Fruit fly (Drosophila melanogaster): Measurements from ENCODE around the gene CG3592.
A peak's percentile ranks its signal among the peaks of the same experiment; 100 is the strongest.

CG3592 gene

dm6 chrX:2914091-2914490, 20.8 kb upstream of the CG3592 start (continued):
- no peak for TF ChIP-seq CG13296 (GFP tag; optimal IDR thresholded peaks at IDR 0.05)
- TF ChIP-seq peb (GFP tag; IDR thresholded peaks at IDR 0.05) = no peak
- no peak for TF ChIP-seq CG7372 (GFP tag; IDR thresholded peaks at IDR 0.05)
- no peak for TF ChIP-seq ato (GFP tag; IDR thresholded peaks at IDR 0.05; ENCODE audit: partially characterized antibody)
- no peak for TF ChIP-seq lilli (GFP tag; optimal IDR thresholded peaks at IDR 0.05)
- TF ChIP-seq CG33557 (GFP tag; optimal IDR thresholded peaks at IDR 0.05) = no peak
- TF ChIP-seq Ptx1 (GFP tag; IDR thresholded peaks at IDR 0.05) = peak; percentile 22; the same call in 1 of the 2 replicates
- TF ChIP-seq ATbp (GFP tag; optimal IDR thresholded peaks at IDR 0.05) = no peak
- 0 out of 3 replicates have a peak, but pooled peaks have one; percentile 21 for TF ChIP-seq CG11456 (GFP tag; IDR thresholded peaks at IDR 0.05)
- TF ChIP-seq ro (GFP tag; IDR thresholded peaks at IDR 0.05) = no peak
- TF ChIP-seq Oli (tag; optimal IDR thresholded peaks at IDR 0.05) = no peak
- no peak for TF ChIP-seq CG10274 (GFP tag; optimal IDR thresholded peaks at IDR 0.05)
- TF ChIP-seq pzg (GFP tag; optimal IDR thresholded peaks at IDR 0.05) = no peak
- no peak for TF ChIP-seq usp (GFP tag; optimal IDR thresholded peaks at IDR 0.05)
- TF ChIP-seq vvl (GFP tag; IDR thresholded peaks at IDR 0.05) = 0 out of 2 replicates have a peak, but pooled peaks have one; percentile 11
- TF ChIP-seq pb (GFP tag; optimal IDR thresholded peaks at IDR 0.05) = no peak
- TF ChIP-seq Neu2 (GFP tag; optimal IDR thresholded peaks at IDR 0.05; ENCODE audit: borderline replicate concordance) = no peak
- no peak for TF ChIP-seq CG14860 (GFP tag; IDR thresholded peaks at IDR 0.05; ENCODE audit: partially characterized antibody)
- TF ChIP-seq wek (GFP tag; optimal IDR thresholded peaks at IDR 0.05) = no peak
- TF ChIP-seq CG12769 (tag; optimal IDR thresholded peaks at IDR 0.05) = no peak
- TF ChIP-seq grau (tag; optimal IDR thresholded peaks at IDR 0.05) = peak; percentile 12
- no peak for TF ChIP-seq CG2202 (tag; optimal IDR thresholded peaks at IDR 0.05)
- TF ChIP-seq kni (GFP tag; optimal IDR thresholded peaks at IDR 0.05) = no peak
- no peak for TF ChIP-seq HHEX (GFP tag; optimal IDR thresholded peaks at IDR 0.05)
- no peak for TF ChIP-seq odd (GFP tag; optimal IDR thresholded peaks at IDR 0.05)
- no peak for TF ChIP-seq Dip2 (GFP tag; IDR thresholded peaks at IDR 0.05)
- TF ChIP-seq CG14050 (GFP tag; IDR thresholded peaks at IDR 0.05) = no peak
- no peak for TF ChIP-seq chinmo (GFP tag; IDR thresholded peaks at IDR 0.05; ENCODE audit: partially characterized antibody)
- TF ChIP-seq CG6689 (GFP tag; IDR thresholded peaks at IDR 0.05) = 0 out of 2 replicates have a peak, but pooled peaks have one; percentile 16
- TF ChIP-seq CG18599 (GFP tag; optimal IDR thresholded peaks at IDR 0.05) = peak; percentile 63
- no peak for TF ChIP-seq shn (GFP tag; optimal IDR thresholded peaks at IDR 0.05)
- no peak for TF ChIP-seq CG4282 (GFP tag; optimal IDR thresholded peaks at IDR 0.05)
- no peak for TF ChIP-seq CG14441 (GFP tag; IDR thresholded peaks at IDR 0.05)
- TF ChIP-seq CG7839 (tag; optimal IDR thresholded peaks at IDR 0.05) = no peak
- no peak for TF ChIP-seq vnd (GFP tag; IDR thresholded peaks at IDR 0.05; ENCODE audit: partially characterized antibody)
- peak; percentile 5 for TF ChIP-seq CG2120 (GFP tag; optimal IDR thresholded peaks at IDR 0.05)
- no peak for TF ChIP-seq CG4617 (GFP tag; optimal IDR thresholded peaks at IDR 0.05; ENCODE audit: borderline replicate concordance)
- TF ChIP-seq sqz (GFP tag; optimal IDR thresholded peaks at IDR 0.05) = no peak
- TF ChIP-seq CG12236 (GFP tag; optimal IDR thresholded peaks at IDR 0.05) = no peak
- peak; percentile 2 for TF ChIP-seq Fer1 (GFP tag; optimal IDR thresholded peaks at IDR 0.05)
- no peak for TF ChIP-seq CrebB (tag; optimal IDR thresholded peaks at IDR 0.05)
- TF ChIP-seq CG32532 (GFP tag; IDR thresholded peaks at IDR 0.05) = peak; percentile 45
- TF ChIP-seq CG9932 (GFP tag; IDR thresholded peaks at IDR 0.05) = no peak
- no peak for TF ChIP-seq CG13624 (GFP tag; optimal IDR thresholded peaks at IDR 0.05)
- no peak for TF ChIP-seq CG13775 (GFP tag; optimal IDR thresholded peaks at IDR 0.05)
- TF ChIP-seq CG17359 (tag; optimal IDR thresholded peaks at IDR 0.05) = no peak
- no peak for TF ChIP-seq CG7963 (GFP tag; IDR thresholded peaks at IDR 0.05; ENCODE audit: partially characterized antibody)
- TF ChIP-seq CG12219 (GFP tag; optimal IDR thresholded peaks at IDR 0.05) = no peak
- no peak for TF ChIP-seq CG11695 (GFP tag; IDR thresholded peaks at IDR 0.05)
- no peak for TF ChIP-seq dpn (GFP tag; optimal IDR thresholded peaks at IDR 0.05)
- TF ChIP-seq org-1 (GFP tag; optimal IDR thresholded peaks at IDR 0.05) = no peak
